Worm (Caenorhabditis elegans) whole organism, L3 larva: ENCODE results near the gene skpo-3.

Experiments used
- R02D3.7 ChIP-seq: fragments of 150-350 bp; optimal IDR thresholded peaks from 2 replicates; lab custom pipeline; 2014; ENCODE audit warnings: missing biosample characterization, missing genetic modification characterization
- ZK546.5 ChIP-seq: sonication (generic microtip); optimal IDR thresholded peaks from 2 replicates; lab custom pipeline; 2017; ENCODE audit warnings: missing biosample characterization, missing genetic modification characterization
- aly-2 ChIP-seq: fragments of 150-350 bp; optimal IDR thresholded peaks from 2 replicates; lab custom pipeline; 2014; ENCODE audit warnings: missing biosample characterization, missing genetic modification characterization
- ama-1 ChIP-seq: fragments of 150-350 bp; optimal IDR thresholded peaks from 2 replicates; lab custom pipeline; 2018
- ceh-16 ChIP-seq: sonication (generic microtip); optimal IDR thresholded peaks from 2 replicates; lab custom pipeline; 2017; ENCODE audit warnings: missing biosample characterization, missing genetic modification characterization
- ceh-28 ChIP-seq: fragments of 150-350 bp; optimal IDR thresholded peaks from 2 replicates; lab custom pipeline; 2014; ENCODE audit warnings: missing biosample characterization, missing genetic modification reagents, missing genetic modification characterization
- ceh-82 ChIP-seq: fragments of 150-350 bp; optimal IDR thresholded peaks from 2 replicates; lab custom pipeline; 2014; ENCODE audit warnings: missing biosample characterization, missing genetic modification characterization
- ceh-9 ChIP-seq: sonication (generic microtip); optimal IDR thresholded peaks from 2 replicates; lab custom pipeline; 2018; ENCODE audit warnings: missing biosample characterization, missing genetic modification characterization
- daf-12 ChIP-seq: fragments of 150-350 bp; optimal IDR thresholded peaks from 2 replicates; lab custom pipeline; 2014; ENCODE audit warnings: missing biosample characterization, missing genetic modification reagents, missing genetic modification characterization
- egl-27 ChIP-seq: sonication (generic microtip); optimal IDR thresholded peaks from 4 replicates; lab custom pipeline; 2017; ENCODE audit warnings: missing biosample characterization, missing genetic modification reagents, missing genetic modification characterization
- egl-5 ChIP-seq: fragments of 150-350 bp; optimal IDR thresholded peaks from 2 replicates; lab custom pipeline; 2017; ENCODE audit warnings: missing biosample characterization, missing genetic modification reagents, missing genetic modification characterization, inconsistent platforms
- elt-1 ChIP-seq: fragments of 150-350 bp; optimal IDR thresholded peaks from 2 replicates; lab custom pipeline; 2014; ENCODE audit warnings: missing biosample characterization, missing genetic modification characterization
- elt-2 ChIP-seq: sonication (generic microtip); optimal IDR thresholded peaks from 2 replicates; lab custom pipeline; 2016; ENCODE audit warnings: missing genetic modification reagents, mild to moderate bottlenecking, missing genetic modification characterization, missing compliant biosample characterization
- elt-3 ChIP-seq, 3 experiments: fragments of 150-350 bp in 1 of 3; sonication (generic microtip) in 2 of 3; optimal IDR thresholded peaks; 2 replicates in 2 of 3; 4 replicates in 1 of 3; lab custom pipeline; 2014 to 2017; ENCODE audit warnings: missing biosample characterization in 3 of 3, missing genetic modification characterization in 3 of 3
- eor-1 ChIP-seq, 2 experiments: fragments of 150-350 bp; optimal IDR thresholded peaks; 2 replicates each; lab custom pipeline; 2014 to 2018; ENCODE audit warnings: missing biosample characterization in 2 of 2, missing genetic modification characterization in 2 of 2
- fkh-10 ChIP-seq: sonication (generic microtip); optimal IDR thresholded peaks from 2 replicates; lab custom pipeline; 2017; ENCODE audit warnings: missing biosample characterization, missing genetic modification reagents, missing genetic modification characterization
- fkh-2 ChIP-seq: fragments of 150-350 bp; optimal IDR thresholded peaks from 2 replicates; lab custom pipeline; 2014; ENCODE audit warnings: missing biosample characterization, missing genetic modification reagents, missing genetic modification characterization
- fos-1 ChIP-seq: fragments of 150-350 bp; optimal IDR thresholded peaks from 2 replicates; lab custom pipeline; 2014; ENCODE audit warnings: missing biosample characterization, missing genetic modification characterization
- hmg-11 ChIP-seq: sonication (generic microtip); optimal IDR thresholded peaks from 2 replicates; lab custom pipeline; 2016; ENCODE audit warnings: missing genetic modification characterization, missing compliant biosample characterization
- jun-1 ChIP-seq: fragments of 150-350 bp; optimal IDR thresholded peaks from 2 replicates; lab custom pipeline; 2014; ENCODE audit warnings: missing biosample characterization, missing genetic modification reagents, missing genetic modification characterization
- lin-15B ChIP-seq: fragments of 150-350 bp; optimal IDR thresholded peaks from 2 replicates; lab custom pipeline; 2014; ENCODE audit warnings: missing biosample characterization, missing genetic modification characterization
- lin-39 ChIP-seq: fragments of 150-350 bp; optimal IDR thresholded peaks from 2 replicates; lab custom pipeline; 2018; ENCODE audit warnings: missing biosample characterization, missing genetic modification reagents, missing genetic modification characterization
- lsy-12 ChIP-seq: sonication (generic microtip); optimal IDR thresholded peaks from 2 replicates; lab custom pipeline; 2016; ENCODE audit warnings: mild to moderate bottlenecking, missing genetic modification characterization, missing compliant biosample characterization
- mdl-1 ChIP-seq: fragments of 150-350 bp; optimal IDR thresholded peaks from 2 replicates; lab custom pipeline; 2014; ENCODE audit warnings: missing biosample characterization, missing genetic modification characterization
- mml-1 ChIP-seq: fragments of 150-350 bp; sonication (generic microtip); optimal IDR thresholded peaks from 3 replicates; lab custom pipeline; 2014; ENCODE audit warnings: missing biosample characterization, missing genetic modification characterization
- nfya-1 ChIP-seq: sonication (generic microtip); optimal IDR thresholded peaks from 2 replicates; lab custom pipeline; 2017; ENCODE audit warnings: missing genetic modification characterization, mild to moderate bottlenecking, missing compliant biosample characterization, antibody characterized with exemption, moderate library complexity; ENCODE audit not compliant: insufficient read depth
- nhr-11 ChIP-seq: fragments of 150-350 bp; optimal IDR thresholded peaks from 2 replicates; lab custom pipeline; 2014; ENCODE audit warnings: missing biosample characterization, missing genetic modification characterization
- nhr-12 ChIP-seq: fragments of 150-350 bp; optimal IDR thresholded peaks from 2 replicates; lab custom pipeline; 2014; ENCODE audit warnings: missing biosample characterization, missing genetic modification characterization
- nhr-23 ChIP-seq: fragments of 150-350 bp; optimal IDR thresholded peaks from 2 replicates; lab custom pipeline; 2014; ENCODE audit warnings: missing biosample characterization, missing genetic modification reagents, missing genetic modification characterization
- nhr-237 ChIP-seq: fragments of 150-350 bp; optimal IDR thresholded peaks from 2 replicates; lab custom pipeline; 2014; ENCODE audit warnings: missing biosample characterization, missing genetic modification characterization
- nhr-25 ChIP-seq: sonication (generic microtip); optimal IDR thresholded peaks from 2 replicates; lab custom pipeline; 2017; ENCODE audit warnings: missing biosample characterization, missing genetic modification characterization
- nhr-28 ChIP-seq: fragments of 150-350 bp; optimal IDR thresholded peaks from 2 replicates; lab custom pipeline; 2014; ENCODE audit warnings: missing biosample characterization, missing genetic modification characterization
- nhr-43 ChIP-seq: sonication (generic microtip); optimal IDR thresholded peaks from 2 replicates; lab custom pipeline; 2016; ENCODE audit warnings: mild to moderate bottlenecking, missing genetic modification characterization, missing compliant biosample characterization; ENCODE audit not compliant: poor library complexity, severe bottlenecking
- nhr-67 ChIP-seq: fragments of 150-350 bp; optimal IDR thresholded peaks from 2 replicates; lab custom pipeline; 2014; ENCODE audit warnings: missing biosample characterization, missing genetic modification characterization
- nhr-76 ChIP-seq: fragments of 150-350 bp; sonication (generic microtip); optimal IDR thresholded peaks from 5 replicates; lab custom pipeline; 2014; ENCODE audit warnings: missing biosample characterization, missing genetic modification characterization
- nhr-77 ChIP-seq: fragments of 150-350 bp; optimal IDR thresholded peaks from 2 replicates; lab custom pipeline; 2014; ENCODE audit warnings: missing biosample characterization, missing genetic modification characterization
- pha-4 ChIP-seq: fragments of 150-350 bp; optimal IDR thresholded peaks from 2 replicates; lab custom pipeline; 2014; ENCODE audit warnings: missing biosample characterization, missing genetic modification reagents, missing genetic modification characterization
- pqm-1 ChIP-seq: fragments of 150-350 bp; optimal IDR thresholded peaks from 2 replicates; lab custom pipeline; 2017; ENCODE audit warnings: missing biosample characterization, missing genetic modification characterization, inconsistent platforms
- sea-2 ChIP-seq: fragments of 150-350 bp; sonication (generic microtip); optimal IDR thresholded peaks from 4 replicates; lab custom pipeline; 2014; ENCODE audit warnings: missing biosample characterization, missing genetic modification reagents, missing genetic modification characterization
- skn-1 ChIP-seq: fragments of 150-350 bp; optimal IDR thresholded peaks from 2 replicates; lab custom pipeline; 2014; ENCODE audit warnings: missing biosample characterization, missing genetic modification characterization
- snpc-4 ChIP-seq: fragments of 150-350 bp; optimal IDR thresholded peaks from 2 replicates; lab custom pipeline; 2014; ENCODE audit warnings: missing biosample characterization, missing genetic modification characterization
- tbx-2 ChIP-seq: sonication (generic microtip); optimal IDR thresholded peaks from 2 replicates; lab custom pipeline; 2016; ENCODE audit warnings: mild to moderate bottlenecking, missing genetic modification characterization, missing compliant biosample characterization
- unc-39 ChIP-seq: sonication (generic microtip); optimal IDR thresholded peaks from 4 replicates; lab custom pipeline; 2017; ENCODE audit warnings: missing biosample characterization, missing genetic modification characterization
- unc-62 ChIP-seq: fragments of 150-350 bp; sonication (generic microtip); optimal IDR thresholded peaks from 4 replicates; lab custom pipeline; 2014; ENCODE audit warnings: missing biosample characterization, missing genetic modification reagents, missing genetic modification characterization
- zag-1 ChIP-seq: fragments of 150-350 bp; optimal IDR thresholded peaks from 2 replicates; lab custom pipeline; 2014; ENCODE audit warnings: missing biosample characterization, missing genetic modification characterization
- ztf-11 ChIP-seq: fragments of 150-350 bp; optimal IDR thresholded peaks from 2 replicates; lab custom pipeline; 2014; ENCODE audit warnings: missing biosample characterization, missing genetic modification characterization
- ztf-4 ChIP-seq: fragments of 150-350 bp; optimal IDR thresholded peaks from 2 replicates; lab custom pipeline; 2014; ENCODE audit warnings: missing biosample characterization, missing genetic modification characterization

The skpo-3 gene

DNA sequence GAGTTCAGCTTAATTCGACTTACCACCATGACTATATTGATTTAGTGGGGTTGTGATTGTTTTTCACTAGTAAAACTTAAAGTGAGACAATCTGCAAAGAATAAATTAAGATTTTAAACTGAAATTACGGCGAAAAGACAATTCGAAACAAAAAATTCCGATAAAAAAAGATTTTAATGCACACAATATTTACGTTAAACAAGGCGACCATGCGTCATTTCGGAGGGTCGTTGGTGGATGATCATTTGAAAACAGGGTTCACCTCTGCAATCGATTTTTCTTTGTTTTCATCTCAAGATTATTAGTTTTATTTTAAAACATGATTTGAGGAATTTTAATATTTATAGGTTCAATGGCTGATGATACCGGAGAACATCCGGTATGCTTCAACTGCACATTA, 7.4 kb downstream of the skpo-3 start, which contains the start of gene lsm-4:
TSS of gene lsm-4 (minus strand) at position 91 of the 400 bp plus-strand sequence.
- TF ChIP-seq ztf-4 (no peak), pha-4 (tag; lab: Kevin White, UChicago) (peak; percentile 29)
- TF ChIP-seq, all 47 proteins: peak for 1

DNA sequence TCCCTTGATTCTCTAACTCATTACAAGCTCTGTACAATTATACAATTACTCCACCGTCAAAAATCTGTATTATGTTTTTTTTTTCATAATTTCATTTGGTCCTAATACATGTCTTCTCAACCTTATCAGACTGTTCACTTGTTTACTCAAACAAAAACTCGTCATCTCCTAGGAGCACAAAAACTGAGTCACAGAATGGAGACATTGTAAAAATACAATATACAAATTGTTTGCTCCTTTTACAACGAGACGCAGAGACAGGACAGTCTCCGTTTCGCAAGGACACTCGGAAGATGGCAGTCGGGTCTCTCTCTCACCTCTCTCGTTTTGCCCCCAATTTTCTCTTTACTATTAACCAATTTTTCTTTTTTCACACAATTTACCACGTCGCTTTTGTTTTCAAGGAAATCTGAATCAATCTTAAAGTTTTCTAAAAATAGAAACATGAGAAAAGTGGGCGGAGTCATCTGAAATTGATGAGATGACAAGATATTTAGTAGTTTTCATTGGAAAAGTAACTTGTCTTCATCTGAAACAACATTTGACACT, 10.0 kb downstream of the skpo-3 start, which contains the start of gene F32A5.8:
TSS of gene F32A5.8 (plus strand) at position 499 of the 549 bp plus-strand sequence.
- TF ChIP-seq egl-5 (tag; lab: Kevin White, UChicago), result no peak
- TF ChIP-seq aly-2 (tag; lab: Kevin White, UChicago), result no peak
- no peak for TF ChIP-seq elt-1 (tag; lab: Kevin White, UChicago)
- no peak for TF ChIP-seq nhr-76 (tag; lab: Kevin White, UChicago)
- TF ChIP-seq ztf-11, result no peak
- TF ChIP-seq daf-12 (tag; lab: Kevin White, UChicago), result no peak
- no peak for TF ChIP-seq nhr-67
- TF ChIP-seq unc-39 (tag; lab: Kevin White, UChicago), result no peak
- TF ChIP-seq ZK546.5 (tag; lab: Kevin White, UChicago), result no peak
- no peak for TF ChIP-seq hmg-11
- TF ChIP-seq tbx-2 (tag; lab: Kevin White, UChicago), result no peak
- TF ChIP-seq ama-1, result no peak
- no peak for TF ChIP-seq nhr-237 (tag; lab: Kevin White, UChicago)
- no peak for TF ChIP-seq ztf-4
- no peak for TF ChIP-seq mdl-1 (tag; lab: Kevin White, UChicago)
- peak; percentile 32 for TF ChIP-seq nhr-25
- TF ChIP-seq skn-1 (tag; lab: Kevin White, UChicago), result no peak
- TF ChIP-seq pqm-1, result peak; percentile 62
- no peak for TF ChIP-seq nhr-23 (tag; lab: Kevin White, UChicago)
- TF ChIP-seq mml-1, result no peak
- no peak for TF ChIP-seq ceh-16
- TF ChIP-seq ceh-9 (tag; lab: Kevin White, UChicago), result no peak
- peak; percentile 67 for TF ChIP-seq fos-1 (tag; lab: Kevin White, UChicago)
- no peak for TF ChIP-seq fkh-2 (tag; lab: Kevin White, UChicago)
- TF ChIP-seq eor-1 (tag; optimal IDR thresholded peaks at IDR 0.05; lab: Kevin White, UChicago), result no peak
- TF ChIP-seq R02D3.7 (tag; lab: Kevin White, UChicago), result no peak
- TF ChIP-seq ceh-28 (tag; lab: Kevin White, UChicago), result no peak
- no peak for TF ChIP-seq elt-3 (tag; optimal IDR thresholded peaks at IDR 0.05; lab: Kevin White, UChicago)
- TF ChIP-seq sea-2 (GFP tag; lab: Kevin White, UChicago), result no peak
- TF ChIP-seq egl-27 (tag; lab: Kevin White, UChicago), result no peak
- TF ChIP-seq lin-39 (tag; lab: Kevin White, UChicago), result no peak
- TF ChIP-seq pha-4 (tag; lab: Kevin White, UChicago), result peak; percentile 92
- no peak for TF ChIP-seq zag-1 (tag; lab: Kevin White, UChicago)
- no peak for TF ChIP-seq nfya-1 (tag; lab: Kevin White, UChicago)
- no peak for TF ChIP-seq nhr-12 (tag; lab: Kevin White, UChicago)
- no peak for TF ChIP-seq lin-15B
- no peak for TF ChIP-seq snpc-4 (tag; lab: Kevin White, UChicago)
- TF ChIP-seq fkh-10 (GFP tag; lab: Kevin White, UChicago), result no peak
- TF ChIP-seq nhr-43, result no peak
- no peak for TF ChIP-seq nhr-11
- no peak for TF ChIP-seq unc-62
- TF ChIP-seq jun-1 (tag; lab: Kevin White, UChicago), result peak; percentile 33
- no peak for TF ChIP-seq lsy-12 (tag; lab: Kevin White, UChicago)
- no peak for TF ChIP-seq nhr-28 (tag; lab: Kevin White, UChicago)
- TF ChIP-seq nhr-77 (tag; lab: Kevin White, UChicago), result no peak
- TF ChIP-seq ceh-82 (tag; lab: Kevin White, UChicago), result no peak
- TF ChIP-seq elt-2 (tag; lab: Kevin White, UChicago), result peak; percentile 67
